Worm (Caenorhabditis elegans): ENCODE data around the gene F22D3.4.
"Not testable (repeated sequence)": the region's sequence is repeated elsewhere in the genome, so short reads cannot be mapped to it uniquely, and the experiment has no call there.

Gene F22D3.4

ce11 chrII:6915875-6916274, 11.5 kb downstream of the F22D3.4 start, which contains the start of gene B0252.8:
B0252.8 (plus strand) TSS chrII:6916166.
- TF ChIP-seq ref-1 (GFP tag; conservative IDR thresholded peaks at IDR 0.05) (no peak), klf-2 (GFP tag; conservative IDR thresholded peaks at IDR 0.05) (no peak), cog-1 (tag; optimal IDR thresholded peaks at IDR 0.05) (no peak), med-1 (GFP tag; optimal IDR thresholded peaks at IDR 0.05; ENCODE audit: insufficient read depth) (no peak), ztf-29 (GFP tag; IDR thresholded peaks at IDR 0.05) (no peak), T22C8.4 (GFP tag; IDR thresholded peaks at IDR 0.05) (no peak), flt-1 (GFP tag; IDR thresholded peaks at IDR 0.05) (no peak), tab-1 (GFP tag; IDR thresholded peaks at IDR 0.05) (no peak), ztf-23 (GFP tag; IDR thresholded peaks at IDR 0.05) (no peak)

- TF ChIP-seq ref-1 (GFP tag; conservative IDR thresholded peaks at IDR 0.05) (0 out of 2 replicates have a peak, but pooled peaks have one; percentile 42), flt-1 (GFP tag; IDR thresholded peaks at IDR 0.05) (peak; percentile 92), cog-1 (tag; optimal IDR thresholded peaks at IDR 0.05) (peak; percentile 52), ztf-23 (GFP tag; IDR thresholded peaks at IDR 0.05) (peak; percentile 90), T22C8.4 (GFP tag; IDR thresholded peaks at IDR 0.05) (no peak), med-1 (GFP tag; optimal IDR thresholded peaks at IDR 0.05; ENCODE audit: insufficient read depth) (no peak), tab-1 (GFP tag; IDR thresholded peaks at IDR 0.05) (no peak), klf-2 (GFP tag; conservative IDR thresholded peaks at IDR 0.05) (peak; percentile 82)
Observed at ce11 chrII:6913309-6913708, 14.1 kb downstream of the F22D3.4 start, which contains the start of gene cyn-10. cyn-10 (minus strand) TSS chrII:6913365.

- TF ChIP-seq ztf-23 (GFP tag; IDR thresholded peaks at IDR 0.05) (no peak), ztf-29 (GFP tag; IDR thresholded peaks at IDR 0.05) (no peak), T22C8.4 (GFP tag; IDR thresholded peaks at IDR 0.05) (no peak), klf-2 (GFP tag; conservative IDR thresholded peaks at IDR 0.05) (no peak), ref-1 (GFP tag; conservative IDR thresholded peaks at IDR 0.05) (no peak), med-1 (GFP tag; optimal IDR thresholded peaks at IDR 0.05; ENCODE audit: insufficient read depth) (no peak), flt-1 (GFP tag; IDR thresholded peaks at IDR 0.05) (no peak), tab-1 (GFP tag; IDR thresholded peaks at IDR 0.05) (no peak), cog-1 (tag; optimal IDR thresholded peaks at IDR 0.05) (no peak)
Observed at ce11 chrII:6909568-6910122, 17.8 kb downstream of the F22D3.4 start, which contains the start of gene asm-1. asm-1 (plus strand) TSS chrII:6910072.

- TF ChIP-seq klf-2 (GFP tag; conservative IDR thresholded peaks at IDR 0.05): no peak
- no peak for TF ChIP-seq ref-1 (GFP tag; conservative IDR thresholded peaks at IDR 0.05)
- TF ChIP-seq ztf-23 (GFP tag; IDR thresholded peaks at IDR 0.05): no peak
- TF ChIP-seq flt-1 (GFP tag; IDR thresholded peaks at IDR 0.05): no peak
- no peak for TF ChIP-seq med-1 (GFP tag; optimal IDR thresholded peaks at IDR 0.05; ENCODE audit: insufficient read depth)
- no peak for TF ChIP-seq tab-1 (GFP tag; IDR thresholded peaks at IDR 0.05)
- TF ChIP-seq cog-1 (tag; optimal IDR thresholded peaks at IDR 0.05): no peak
- TF ChIP-seq ztf-29 (GFP tag; IDR thresholded peaks at IDR 0.05): no peak
Observed at ce11 chrII:6908689-6909088, 18.7 kb downstream of the F22D3.4 start.

- TF ChIP-seq ref-1 (GFP tag; conservative IDR thresholded peaks at IDR 0.05); ztf-29 (GFP tag; IDR thresholded peaks at IDR 0.05); med-1 (GFP tag; optimal IDR thresholded peaks at IDR 0.05; ENCODE audit: insufficient read depth): not testable (repeated sequence)
Observed at ce11 chrII:6907657-6908056, 19.7 kb downstream of the F22D3.4 start, which contains the start of gene B0252.3. B0252.3 (minus strand) TSS chrII:6907757.

- TF ChIP-seq T22C8.4 (GFP tag; IDR thresholded peaks at IDR 0.05) (no peak), cog-1 (tag; optimal IDR thresholded peaks at IDR 0.05) (no peak), tab-1 (GFP tag; IDR thresholded peaks at IDR 0.05) (no peak), ztf-29 (GFP tag; IDR thresholded peaks at IDR 0.05) (no peak)
Observed at ce11 chrII:6901795-6902194, 25.6 kb downstream of the F22D3.4 start, which contains the start of gene psmd-9. psmd-9 (plus strand) TSS chrII:6902095.

- TF ChIP-seq tab-1 (GFP tag; IDR thresholded peaks at IDR 0.05): no peak
- TF ChIP-seq ztf-23 (GFP tag; IDR thresholded peaks at IDR 0.05): no peak
- TF ChIP-seq med-1 (GFP tag; optimal IDR thresholded peaks at IDR 0.05; ENCODE audit: insufficient read depth): no peak
Observed at ce11 chrII:6900708-6901107, 26.7 kb downstream of the F22D3.4 start.

ce11 chrII:6898017-6898779, 29.2 kb downstream of the F22D3.4 start, which contains the start of gene hrpl-1:
hrpl-1 (plus strand) TSS chrII:6898729.
- TF ChIP-seq cog-1 (tag; optimal IDR thresholded peaks at IDR 0.05) (no peak), ref-1 (GFP tag; conservative IDR thresholded peaks at IDR 0.05) (peak; percentile 57), med-1 (GFP tag; optimal IDR thresholded peaks at IDR 0.05; ENCODE audit: insufficient read depth) (peak; percentile 79), tab-1 (GFP tag; IDR thresholded peaks at IDR 0.05) (peak; percentile 74; the same call in 1 of the 2 replicates), flt-1 (GFP tag; IDR thresholded peaks at IDR 0.05) (peak; percentile 88), T22C8.4 (GFP tag; IDR thresholded peaks at IDR 0.05) (0 out of 2 replicates have a peak, but pooled peaks have one; percentile 20), ztf-23 (GFP tag; IDR thresholded peaks at IDR 0.05) (peak; percentile 65; the same call in 1 of the 2 replicates), ztf-29 (GFP tag; IDR thresholded peaks at IDR 0.05) (peak; percentile 43; the same call in 1 of the 2 replicates), klf-2 (GFP tag; conservative IDR thresholded peaks at IDR 0.05) (peak; percentile 56; the same call in 1 of the 2 replicates)

- TF ChIP-seq flt-1 (GFP tag; IDR thresholded peaks at IDR 0.05): no peak
Observed at ce11 chrII:6897507-6897906, 29.9 kb downstream of the F22D3.4 start, which contains the start of gene C44B7.11. C44B7.11 (minus strand) TSS chrII:6897540.
